Fruit fly (Drosophila melanogaster): ENCODE data around the gene CG14324.

Gene CG14324

dm6 chr3R:17583658-17584460 lies 34.7 kb downstream of the CG14324 start (continued):
- TF ChIP-seq CG34224 (GFP tag; IDR thresholded peaks at IDR 0.05; ENCODE audit: partially characterized antibody) (no peak), CG8089 (GFP tag; optimal IDR thresholded peaks at IDR 0.05) (no peak), otp (GFP tag; IDR thresholded peaks at IDR 0.05) (peak; percentile 41; the same call in 1 of the 3 replicates), CG1529 (GFP tag; optimal IDR thresholded peaks at IDR 0.05) (peak; percentile 22), CG11093 (GFP tag; IDR thresholded peaks at IDR 0.05) (peak; percentile 42; the same call in 1 of the 3 replicates), CG6175 (GFP tag; IDR thresholded peaks at IDR 0.05) (no peak), crol (GFP tag; IDR thresholded peaks at IDR 0.05) (peak; percentile 77), zen (tag; optimal IDR thresholded peaks at IDR 0.05) (peak; percentile 67), ci (GFP tag; IDR thresholded peaks at IDR 0.05) (peak; percentile 71; the same call in 2 of the 3 replicates), chif (GFP tag; optimal IDR thresholded peaks at IDR 0.05) (peak in 1 of 2 experiments; percentile 62), slou (GFP tag; optimal IDR thresholded peaks at IDR 0.05) (no peak), trem (tag; optimal IDR thresholded peaks at IDR 0.05) (peak; percentile 43), CG17829 (tag; optimal IDR thresholded peaks at IDR 0.05) (peak; percentile 68), CG12155 (GFP tag; optimal IDR thresholded peaks at IDR 0.05) (peak; percentile 15), sqz (GFP tag; optimal IDR thresholded peaks at IDR 0.05) (peak; percentile 55), CG11085 (GFP tag; IDR thresholded peaks at IDR 0.05) (no peak), Asciz (GFP tag; optimal IDR thresholded peaks at IDR 0.05) (peak; percentile 44), CG17328 (GFP tag; IDR thresholded peaks at IDR 0.05) (peak; percentile 76), bigmax (GFP tag; optimal IDR thresholded peaks at IDR 0.05) (no peak), CG2199 (GFP tag; IDR thresholded peaks at IDR 0.05) (no peak), tap (tag; optimal IDR thresholded peaks at IDR 0.05) (peak; percentile 37), sc (optimal IDR thresholded peaks at IDR 0.05) (no peak), sc (GFP tag; optimal IDR thresholded peaks at IDR 0.05) (peak; percentile 43), CG4424 (GFP tag; optimal IDR thresholded peaks at IDR 0.05) (peak; percentile 32), vvl (GFP tag; IDR thresholded peaks at IDR 0.05) (peak; percentile 32; the same call in 1 of the 2 replicates), CG12219 (GFP tag; optimal IDR thresholded peaks at IDR 0.05) (peak; percentile 22), CoRest (tag; optimal IDR thresholded peaks at IDR 0.05) (peak; percentile 51), CG11504 (tag; optimal IDR thresholded peaks at IDR 0.05) (peak; percentile 77), CG1233 (GFP tag; optimal IDR thresholded peaks at IDR 0.05) (peak; percentile 17), CG2678 (tag; optimal IDR thresholded peaks at IDR 0.05) (peak; percentile 71), lmd (GFP tag; IDR thresholded peaks at IDR 0.05) (peak; percentile 48; the same call in 1 of the 2 replicates), wek (GFP tag; optimal IDR thresholded peaks at IDR 0.05) (no peak), nom (GFP tag; optimal IDR thresholded peaks at IDR 0.05) (no peak), ATbp (GFP tag; optimal IDR thresholded peaks at IDR 0.05) (peak; percentile 8), Xbp1 (GFP tag; optimal IDR thresholded peaks at IDR 0.05) (peak; percentile 27), CG33557 (GFP tag; optimal IDR thresholded peaks at IDR 0.05) (peak; percentile 67), eve (GFP tag; optimal IDR thresholded peaks at IDR 0.05) (peak in 1 of 2 experiments; percentile 79), CG2712 (tag; optimal IDR thresholded peaks at IDR 0.05) (peak; percentile 75)

Measured in whole organism, embryonic.